Worm (Caenorhabditis elegans) whole organism, young adult: ENCODE data around the gene tir-1.
"Not testable (repeated sequence)": the region's sequence is repeated elsewhere in the genome, so short reads cannot be mapped to it uniquely, and the experiment has no call there.

Experiments
- K12H6.12 ChIP-seq: fragments of 200-800 bp; sonication (Bioruptor generic); optimal IDR thresholded peaks from 2 replicates; lab custom pipeline; 2018; ENCODE audit warnings: mild to moderate bottlenecking, missing genetic modification characterization, missing compliant biosample characterization
- Y53G8AR.9 ChIP-seq: fragments of 200-800 bp; sonication (Bioruptor generic); conservative IDR thresholded peaks from 2 replicates; pipeline ENCODE4 v1.3.6; 2022; ENCODE audit warnings: missing genetic modification reagents, missing genetic modification characterization, missing compliant biosample characterization
- ama-1 ChIP-seq, 3 experiments: fragments of 150-350 bp in 1 of 3; sonication (generic microtip) in 2 of 3; optimal IDR thresholded peaks; 2 replicates each; lab custom pipeline; 2014 to 2018; ENCODE audit warnings: missing biosample characterization in 2 of 3, missing genetic modification characterization in 2 of 3, missing genetic modification reagents in 2 of 3
- aptf-2 ChIP-seq: fragments of 200-800 bp; sonication (Bioruptor generic); conservative IDR thresholded peaks from 2 replicates; pipeline ENCODE4 v1.3.6; 2022; ENCODE audit warnings: missing genetic modification reagents, missing genetic modification characterization, missing compliant biosample characterization
- hmg-20 ChIP-seq: fragments of 200-800 bp; sonication (Bioruptor generic); IDR thresholded peaks from 2 replicates; pipeline ENCODE4 v1.3.6; 2022; ENCODE audit warnings: missing genetic modification reagents, missing genetic modification characterization, missing compliant biosample characterization
- lir-1 ChIP-seq: fragments of 200-800 bp; sonication (Bioruptor generic); conservative IDR thresholded peaks from 2 replicates; pipeline ENCODE4 v1.3.6; 2022; ENCODE audit warnings: missing genetic modification reagents, missing genetic modification characterization, missing compliant biosample characterization
- nhr-90 ChIP-seq: sonication (generic microtip); optimal IDR thresholded peaks from 2 replicates; lab custom pipeline; 2016; ENCODE audit warnings: missing genotype, mild to moderate bottlenecking, missing genetic modification characterization, missing compliant biosample characterization
- pha-4 ChIP-seq: fragments of 150-350 bp; sonication (generic microtip); optimal IDR thresholded peaks from 2 replicates; lab custom pipeline; 2014; ENCODE audit warnings: missing biosample characterization, missing genetic modification reagents, missing genetic modification characterization
- repo-1 ChIP-seq: sonication (generic microtip); optimal IDR thresholded peaks from 2 replicates; lab custom pipeline; 2017; ENCODE audit warnings: mild to moderate bottlenecking, missing genetic modification characterization, missing compliant biosample characterization
- sea-2 ChIP-seq: fragments of 200-800 bp; sonication (Bioruptor generic); IDR thresholded peaks from 2 replicates; pipeline ENCODE4 v1.3.6; 2022; ENCODE audit warnings: missing genetic modification characterization, missing compliant biosample characterization
- unc-62 ChIP-seq: fragments of 150-350 bp; optimal IDR thresholded peaks from 2 replicates; lab custom pipeline; 2014; ENCODE audit warnings: missing biosample characterization, missing genetic modification reagents, missing genetic modification characterization
- ztf-3 ChIP-seq: fragments of 200-800 bp; sonication (Bioruptor generic); optimal IDR thresholded peaks from 2 replicates; lab custom pipeline; 2018; ENCODE audit warnings: mild to moderate bottlenecking, missing genetic modification characterization, missing compliant biosample characterization

DNA sequence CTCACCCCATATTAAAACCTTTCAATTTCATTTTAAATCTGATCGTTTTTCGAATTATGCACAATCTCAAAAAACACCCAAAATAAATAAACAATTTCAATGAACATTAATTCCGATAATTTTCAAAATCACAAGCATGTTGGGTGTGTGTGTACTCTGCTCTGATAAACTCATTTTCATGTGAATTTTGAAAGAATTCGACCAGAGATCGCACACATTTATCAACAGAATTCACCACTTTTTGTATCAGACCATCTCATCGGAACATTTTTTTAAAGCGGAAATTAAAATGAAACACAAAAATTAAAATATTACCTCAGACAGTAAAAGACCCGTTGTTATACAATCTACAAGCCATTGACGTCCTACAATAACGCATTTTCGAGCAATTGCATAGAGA, 43.4 kb downstream of the tir-1 start:
- not testable (repeated sequence) for TF ChIP-seq lir-1; nhr-90 (tag; lab: Kevin White, UChicago); aptf-2; Y53G8AR.9 (GFP tag; lab: Robert Waterston, UW); unc-62; sea-2 (GFP tag; lab: Robert Waterston, UW); hmg-20; ztf-3 (GFP tag; lab: Kevin White, UChicago); pha-4 (tag; lab: Kevin White, UChicago); K12H6.12 (tag; lab: Kevin White, UChicago); repo-1 (tag; lab: Kevin White, UChicago); ama-1 (optimal IDR thresholded peaks at IDR 0.05; lab: Kevin White, UChicago); ama-1 (GFP tag; optimal IDR thresholded peaks at IDR 0.05; lab: Kevin White, UChicago)
